Worm (Caenorhabditis elegans) whole organism, L2 larva: ENCODE results near the gene Y116A8C.465.

ENCODE experiments used
- ZK546.5 ChIP-seq: sonication (generic microtip); optimal IDR thresholded peaks from 2 replicates; lab custom pipeline; 2017; ENCODE audit warnings: missing biosample characterization, missing genetic modification characterization
- aly-2 ChIP-seq: fragments of 150-350 bp; optimal IDR thresholded peaks from 2 replicates; lab custom pipeline; 2014; ENCODE audit warnings: missing biosample characterization, missing genetic modification characterization
- ama-1 ChIP-seq: fragments of 150-350 bp; optimal IDR thresholded peaks from 2 replicates; lab custom pipeline; 2018; ENCODE audit warnings: inconsistent platforms
- lin-13 ChIP-seq: fragments of 150-350 bp; optimal IDR thresholded peaks from 2 replicates; lab custom pipeline; 2014; ENCODE audit warnings: missing biosample characterization, missing genetic modification reagents, missing genetic modification characterization
- lin-39 ChIP-seq: fragments of 150-350 bp; optimal IDR thresholded peaks from 2 replicates; lab custom pipeline; 2014; ENCODE audit warnings: missing biosample characterization, missing genetic modification reagents, missing genetic modification characterization
- lsy-2 ChIP-seq, 2 experiments: fragments of 150-350 bp in 1 of 2; sonication (generic microtip) in 1 of 2; optimal IDR thresholded peaks; 2 replicates each; lab custom pipeline; 2014 to 2017; ENCODE audit warnings: missing biosample characterization in 2 of 2, missing genetic modification characterization in 2 of 2
- mab-5 ChIP-seq: fragments of 150-350 bp; optimal IDR thresholded peaks from 2 replicates; lab custom pipeline; 2014; ENCODE audit warnings: missing biosample characterization, missing genetic modification characterization
- nhr-23 ChIP-seq: fragments of 150-350 bp; optimal IDR thresholded peaks from 2 replicates; lab custom pipeline; 2014; ENCODE audit warnings: missing biosample characterization, missing genetic modification reagents, missing genetic modification characterization
- nhr-237 ChIP-seq: fragments of 150-350 bp; optimal IDR thresholded peaks from 2 replicates; lab custom pipeline; 2014; ENCODE audit warnings: missing biosample characterization, missing genetic modification characterization
- snpc-4 ChIP-seq: fragments of 150-350 bp; optimal IDR thresholded peaks from 2 replicates; lab custom pipeline; 2014; ENCODE audit warnings: missing biosample characterization, missing genetic modification characterization
- unc-39 ChIP-seq: fragments of 150-350 bp; optimal IDR thresholded peaks from 2 replicates; lab custom pipeline; 2014; ENCODE audit warnings: missing biosample characterization, missing genetic modification characterization
- unc-62 ChIP-seq: fragments of 150-350 bp; optimal IDR thresholded peaks from 2 replicates; lab custom pipeline; 2014; ENCODE audit warnings: missing biosample characterization, missing genetic modification reagents, missing genetic modification characterization
- ztf-11 ChIP-seq: sonication (generic microtip); optimal IDR thresholded peaks from 2 replicates; lab custom pipeline; 2017; ENCODE audit warnings: missing biosample characterization, missing genetic modification characterization
- ztf-4 ChIP-seq: fragments of 150-350 bp; optimal IDR thresholded peaks from 2 replicates; lab custom pipeline; 2014; ENCODE audit warnings: missing biosample characterization, missing genetic modification characterization

DNA sequence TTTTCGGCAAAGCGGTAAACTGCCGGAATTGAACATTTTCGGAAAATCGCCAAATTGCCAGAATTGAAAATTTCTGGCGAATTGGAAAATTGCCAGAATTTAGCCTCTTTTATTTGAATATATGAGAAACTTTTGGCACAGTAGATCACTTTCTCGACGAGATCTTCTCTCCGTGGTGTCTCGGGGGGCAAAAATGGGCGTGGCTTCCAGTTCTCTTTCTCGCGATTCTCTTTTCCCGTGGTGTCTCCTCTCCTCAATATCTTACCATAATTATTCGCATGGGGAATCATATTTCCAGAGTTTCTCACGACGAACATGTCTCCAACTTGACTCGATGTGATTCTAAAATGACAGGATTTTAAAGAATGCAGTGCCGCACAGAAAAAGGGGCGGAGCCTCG, 34.1 kb downstream of the Y116A8C.465 start:
- TF ChIP-seq ZK546.5 (tag; lab: Kevin White, UChicago) (no peak), ama-1 (no peak), nhr-237 (tag; lab: Kevin White, UChicago) (no peak), lsy-2 (tag; optimal IDR thresholded peaks at IDR 0.05; lab: Kevin White, UChicago) (no peak), unc-62 (GFP tag; lab: Kevin White, UChicago) (no peak), ztf-11 (no peak), nhr-23 (tag; lab: Kevin White, UChicago) (no peak), mab-5 (tag; lab: Kevin White, UChicago) (no peak), snpc-4 (tag; lab: Kevin White, UChicago) (no peak), lin-13 (GFP tag; lab: Kevin White, UChicago) (no peak), lin-39 (tag; lab: Kevin White, UChicago) (no peak), ztf-4 (tag; lab: Kevin White, UChicago) (no peak), aly-2 (no peak), unc-39 (tag; lab: Kevin White, UChicago) (no peak)
